Worm (Caenorhabditis elegans): ENCODE measurements around the gene rps-13.

Gene rps-13

DNA sequence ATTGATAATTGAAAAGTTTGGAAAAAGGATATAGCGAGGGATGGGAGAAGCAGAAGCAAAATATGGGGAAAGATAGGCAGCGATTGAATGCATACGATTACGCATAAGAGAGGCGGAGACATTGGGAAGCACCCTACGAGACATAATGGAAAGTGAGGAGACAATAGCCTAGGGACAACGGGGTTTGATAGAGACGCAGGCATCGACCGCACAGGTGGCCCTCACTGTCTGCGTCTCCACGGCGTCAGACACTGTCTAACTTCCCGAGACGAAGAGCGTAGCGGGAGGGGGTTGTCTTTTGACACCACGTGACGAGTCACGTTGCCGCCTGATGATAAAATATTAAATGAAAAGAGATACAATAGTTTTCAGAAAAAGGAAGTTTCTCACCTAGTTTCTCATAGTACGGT is 46.2 kb upstream of the rps-13 start:
- no peak for TF ChIP-seq pqm-1 (tag; optimal IDR thresholded peaks at IDR 0.05)
- peak; percentile 96 to 99 for TF ChIP-seq mdl-1 (tag; optimal IDR thresholded peaks at IDR 0.05)
- 0 out of 2 replicates have a peak, but pooled peaks have one; percentile 25 for TF ChIP-seq Y105C5A.15 (GFP tag; IDR thresholded peaks at IDR 0.05)
- peak; percentile 73 for TF ChIP-seq nhr-25 (tag; optimal IDR thresholded peaks at IDR 0.05; ENCODE audit: borderline replicate concordance, insufficient read depth)
- peak; percentile 93 for TF ChIP-seq saeg-2 (GFP tag; IDR thresholded peaks at IDR 0.05)
- TF ChIP-seq Y5F2A.4 (GFP tag; optimal IDR thresholded peaks at IDR 0.05), result no peak
- TF ChIP-seq dpl-1 (GFP tag; optimal IDR thresholded peaks at IDR 0.05), result peak; percentile 18
- no peak for TF ChIP-seq skn-1 (tag; optimal IDR thresholded peaks at IDR 0.05)
- TF ChIP-seq ceh-82 (tag; optimal IDR thresholded peaks at IDR 0.05), result no peak
- peak; percentile 73; the same call in 1 of the 2 replicates for TF ChIP-seq dmd-9 (GFP tag; IDR thresholded peaks at IDR 0.05)
- TF ChIP-seq T20F7.1 (GFP tag; optimal IDR thresholded peaks at IDR 0.05), result peak; percentile 76
- peak; percentile 68 for TF ChIP-seq lin-38 (GFP tag; IDR thresholded peaks at IDR 0.05)
- TF ChIP-seq rbr-2 (tag; optimal IDR thresholded peaks at IDR 0.05), result peak; percentile 84
- TF ChIP-seq aha-1 (tag), result peak; percentile 97
- no peak for TF ChIP-seq nhr-111 (GFP tag; optimal IDR thresholded peaks at IDR 0.05)
- TF ChIP-seq spr-3 (GFP tag; optimal IDR thresholded peaks at IDR 0.05), result peak; percentile 78
- TF ChIP-seq duxl-1 (tag; optimal IDR thresholded peaks at IDR 0.05; ENCODE audit: poor library complexity), result peak; percentile 46
- peak; percentile 54; the same call in 1 of the 2 replicates for TF ChIP-seq nhr-41 (GFP tag; IDR thresholded peaks at IDR 0.05)
- TF ChIP-seq zfp-2 (tag; optimal IDR thresholded peaks at IDR 0.05), result no peak
- peak; percentile 92 for TF ChIP-seq pha-4 (GFP tag; IDR thresholded peaks at IDR 0.05)
- no peak for TF ChIP-seq pha-4 (tag; optimal IDR thresholded peaks at IDR 0.05)
- TF ChIP-seq unc-39 (tag; optimal IDR thresholded peaks at IDR 0.05), result no peak
- peak; percentile 85 for TF ChIP-seq nhr-42 (GFP tag; IDR thresholded peaks at IDR 0.05)
- no peak for TF ChIP-seq lim-7 (GFP tag; IDR thresholded peaks at IDR 0.05)
- no peak for TF ChIP-seq D1046.2 (GFP tag; IDR thresholded peaks at IDR 0.05)
- no peak for TF ChIP-seq vab-7 (GFP tag; IDR thresholded peaks at IDR 0.05)
- TF ChIP-seq nhr-102 (tag; optimal IDR thresholded peaks at IDR 0.05), result peak; percentile 92
- TF ChIP-seq mxl-3 (GFP tag; optimal IDR thresholded peaks at IDR 0.05), result peak; percentile 98
- TF ChIP-seq daf-19 (GFP tag; conservative IDR thresholded peaks at IDR 0.05), result no peak
- TF ChIP-seq aly-2 (tag; optimal IDR thresholded peaks at IDR 0.05), result no peak
- no peak for TF ChIP-seq ces-1 (GFP tag; optimal IDR thresholded peaks at IDR 0.05)
- no peak for TF ChIP-seq sdz-12 (GFP tag; optimal IDR thresholded peaks at IDR 0.05)
- TF ChIP-seq php-3 (GFP tag; IDR thresholded peaks at IDR 0.05), result peak; percentile 93
- no peak for TF ChIP-seq dmd-8 (GFP tag; IDR thresholded peaks at IDR 0.05)
- no peak for TF ChIP-seq F49E8.2 (tag; optimal IDR thresholded peaks at IDR 0.05; ENCODE audit: borderline replicate concordance)
- TF ChIP-seq madf-5 (GFP tag; IDR thresholded peaks at IDR 0.05), result no peak
- no peak for TF ChIP-seq zip-11 (GFP tag; IDR thresholded peaks at IDR 0.05)
- TF ChIP-seq ctbp-1 (GFP tag; IDR thresholded peaks at IDR 0.05), result peak; percentile 56; the same call in 1 of the 2 replicates
- peak; percentile 90 for TF ChIP-seq ceh-20 (GFP tag; IDR thresholded peaks at IDR 0.05)
- TF ChIP-seq ceh-62 (tag; optimal IDR thresholded peaks at IDR 0.05), result no peak
- no peak for TF ChIP-seq Y48G9A.11 (GFP tag; IDR thresholded peaks at IDR 0.05)
- TF ChIP-seq ZK546.5 (tag; optimal IDR thresholded peaks at IDR 0.05), result no peak
- TF ChIP-seq hmg-1.1 (GFP tag; IDR thresholded peaks at IDR 0.05), result peak; percentile 97
- peak; percentile 55 for TF ChIP-seq mes-2 (tag; optimal IDR thresholded peaks at IDR 0.05; ENCODE audit: poor library complexity, severe bottlenecking)
- TF ChIP-seq ztf-11 (tag; optimal IDR thresholded peaks at IDR 0.05), result no peak
- 0 out of 2 replicates have a peak, but pooled peaks have one; percentile 39 for TF ChIP-seq ZK337.2 (GFP tag; IDR thresholded peaks at IDR 0.05)
- peak; percentile 93 for TF ChIP-seq T26A8.4 (GFP tag; IDR thresholded peaks at IDR 0.05)
- peak; percentile 49 for TF ChIP-seq nhr-6 (tag; optimal IDR thresholded peaks at IDR 0.05)
- TF ChIP-seq dmd-6 (GFP tag; IDR thresholded peaks at IDR 0.05), result peak; percentile 98
- TF ChIP-seq egl-27 (tag; optimal IDR thresholded peaks at IDR 0.05), result no peak
- peak; percentile 86 for TF ChIP-seq nhr-28 (tag; optimal IDR thresholded peaks at IDR 0.05)
- no peak for TF ChIP-seq nhr-10 (tag; optimal IDR thresholded peaks at IDR 0.05)
